Fruit fly (Drosophila melanogaster) whole organism, wandering third instar larva: ENCODE results near the gene Usp1.

Source experiments
- Dfd ChIP-seq: fragments of >200 bp; optimal IDR thresholded peaks from 2 replicates; lab custom pipeline; 2017; ENCODE audit warnings: missing biosample characterization, missing genetic modification characterization
- Hr78 ChIP-seq: fragments of >200 bp; optimal IDR thresholded peaks from 2 replicates; lab custom pipeline; 2017; ENCODE audit warnings: missing biosample characterization, missing genetic modification characterization
- OdsH ChIP-seq: fragments of 200-800 bp; sonication (Bioruptor generic); optimal IDR thresholded peaks from 2 replicates; lab custom pipeline; 2016; ENCODE audit warnings: missing biosample characterization, mild to moderate bottlenecking, missing genetic modification characterization
- Rel ChIP-seq, 2 experiments: fragments of 200-800 bp; sonication (Bioruptor generic) in 1 of 2; optimal IDR thresholded peaks; 2 replicates in 1 of 2; 3 replicates in 1 of 2; lab custom pipeline; 2016 to 2019; ENCODE audit warnings: mild to moderate bottlenecking in 2 of 2, missing biosample characterization in 2 of 2, missing genetic modification characterization in 2 of 2, moderate library complexity in 1 of 2
- dl ChIP-seq, 2 experiments: fragments of 175-275, 200-275 bp in 1 of 2; fragments of 200-275 bp in 1 of 2; sonication (Bioruptor generic); optimal IDR thresholded peaks; lab custom pipeline; 2018; ENCODE audit warnings: mild to moderate bottlenecking in 2 of 2, missing biosample characterization in 2 of 2, missing genetic modification characterization in 2 of 2, moderate library complexity in 2 of 2; ENCODE audit not compliant: partially characterized antibody in 2 of 2, insufficient read depth in 1 of 2
- dsf ChIP-seq: sonication (Bioruptor generic); optimal IDR thresholded peaks from 2 replicates; lab custom pipeline; 2016; ENCODE audit warnings: missing biosample characterization, missing genetic modification characterization, borderline replicate concordance
- foxo ChIP-seq, 2 experiments: fragments of 200-800 bp; sonication (Bioruptor generic); optimal IDR thresholded peaks; 2 replicates in 1 of 2; 3 replicates in 1 of 2; lab custom pipeline; 2016 to 2017; ENCODE audit warnings: missing biosample characterization in 2 of 2, missing genetic modification characterization in 2 of 2

dm6 chr3R:29222891-29223842 lies 5.8 kb upstream of the Usp1 start, which contains the start of the genes Cisd2 and Brd8:
- TF ChIP-seq dl (GFP tag; optimal IDR thresholded peaks at IDR 0.05; lab: Kevin White, UChicago; ENCODE audit: insufficient read depth in 1 of 2, partially characterized antibody in 2 of 2) = no peak
- TF ChIP-seq foxo (GFP tag; optimal IDR thresholded peaks at IDR 0.05; lab: Kevin White, UChicago) = no peak
- no peak for TF ChIP-seq Dfd (GFP tag; lab: Kevin White, UChicago)
- TF ChIP-seq dsf (GFP tag; lab: Kevin White, UChicago) = no peak
- no peak for TF ChIP-seq Hr78
- no peak for TF ChIP-seq OdsH (GFP tag; lab: Kevin White, UChicago)
- TF ChIP-seq Rel (GFP tag; optimal IDR thresholded peaks at IDR 0.05; lab: Kevin White, UChicago) = no peak
- no peak for TF ChIP-seq Rel (tag; optimal IDR thresholded peaks at IDR 0.05; lab: Kevin White, UChicago)
